Worm (Caenorhabditis elegans) whole organism, young adult: ENCODE measurements around the gene T10B5.3.

Experiments used
- B0019.2 ChIP-seq: fragments of 200-800 bp; sonication (Bioruptor generic); conservative IDR thresholded peaks from 2 replicates; pipeline ENCODE4 v1.3.6; 2022; ENCODE audit warnings: missing genetic modification reagents, missing genetic modification characterization, missing compliant biosample characterization
- B0035.1 ChIP-seq: sonication (generic microtip); optimal IDR thresholded peaks from 2 replicates; lab custom pipeline; 2016; ENCODE audit warnings: missing genetic modification characterization, mild to moderate bottlenecking, missing compliant biosample characterization, missing genotype, missing genetic modification reagents
- B0261.1 ChIP-seq: sonication (generic microtip); optimal IDR thresholded peaks from 2 replicates; lab custom pipeline; 2016; ENCODE audit warnings: mild to moderate bottlenecking, missing genetic modification characterization, moderate library complexity, missing compliant biosample characterization
- C06A6.2 ChIP-seq: fragments of 200-800 bp; sonication (Bioruptor generic); conservative IDR thresholded peaks from 2 replicates; pipeline ENCODE4 v1.3.6; 2022; ENCODE audit warnings: missing genetic modification characterization, missing compliant biosample characterization
- C17E4.6 ChIP-seq: fragments of 200-800 bp; sonication (Bioruptor generic); IDR thresholded peaks from 2 replicates; pipeline ENCODE4 v1.3.6; 2022; ENCODE audit warnings: missing genetic modification reagents, missing genetic modification characterization, missing compliant biosample characterization
- F10E7.11 ChIP-seq: sonication (generic microtip); optimal IDR thresholded peaks from 2 replicates; lab custom pipeline; 2017; ENCODE audit warnings: mild to moderate bottlenecking, missing genetic modification characterization, moderate library complexity, missing compliant biosample characterization
- F49E8.2 ChIP-seq: sonication (generic microtip); optimal IDR thresholded peaks from 3 replicates; lab custom pipeline; 2017; ENCODE audit warnings: missing genetic modification characterization, mild to moderate bottlenecking, missing compliant biosample characterization, antibody characterized with exemption, moderate library complexity; ENCODE audit not compliant: insufficient read depth
- F52B5.7 ChIP-seq: sonication (generic microtip); optimal IDR thresholded peaks from 2 replicates; lab custom pipeline; 2016; ENCODE audit warnings: mild to moderate bottlenecking, missing genetic modification characterization, missing compliant biosample characterization
- K12H6.12 ChIP-seq: fragments of 200-800 bp; sonication (Bioruptor generic); optimal IDR thresholded peaks from 2 replicates; lab custom pipeline; 2018; ENCODE audit warnings: mild to moderate bottlenecking, missing genetic modification characterization, missing compliant biosample characterization
- Y56A3A.18 ChIP-seq: fragments of 200-800 bp; sonication (Bioruptor generic); IDR thresholded peaks from 2 replicates; pipeline ENCODE4 v1.3.6; 2022; ENCODE audit warnings: missing genetic modification reagents, missing genetic modification characterization, missing compliant biosample characterization
- Y79H2A.3 ChIP-seq: fragments of 200-800 bp; sonication (Bioruptor generic); conservative IDR thresholded peaks from 2 replicates; pipeline ENCODE4 v1.3.6; 2022; ENCODE audit warnings: missing genetic modification reagents, missing genetic modification characterization, missing compliant biosample characterization
- ZK185.1 ChIP-seq: sonication (generic microtip); optimal IDR thresholded peaks from 2 replicates; lab custom pipeline; 2016; ENCODE audit warnings: mild to moderate bottlenecking, missing genetic modification characterization, missing compliant biosample characterization; ENCODE audit not compliant: poor library complexity, severe bottlenecking
- ama-1 ChIP-seq, 3 experiments: fragments of 150-350 bp in 1 of 3; sonication (generic microtip) in 2 of 3; optimal IDR thresholded peaks; 2 replicates each; lab custom pipeline; 2014 to 2018; ENCODE audit warnings: missing biosample characterization in 2 of 3, missing genetic modification characterization in 2 of 3, missing genetic modification reagents in 2 of 3
- aptf-2 ChIP-seq: fragments of 200-800 bp; sonication (Bioruptor generic); conservative IDR thresholded peaks from 2 replicates; pipeline ENCODE4 v1.3.6; 2022; ENCODE audit warnings: missing genetic modification reagents, missing genetic modification characterization, missing compliant biosample characterization
- aptf-3 ChIP-seq: fragments of 200-800 bp; sonication (Bioruptor generic); IDR thresholded peaks from 2 replicates; pipeline ENCODE4 v1.3.6; 2022; ENCODE audit warnings: missing genetic modification characterization, missing compliant biosample characterization
- attf-6 ChIP-seq: fragments of 200-800 bp; sonication (Bioruptor generic); IDR thresholded peaks from 2 replicates; pipeline ENCODE4 v1.3.6; 2022; ENCODE audit warnings: missing genetic modification reagents, missing genetic modification characterization, missing compliant biosample characterization
- ceh-100 ChIP-seq: fragments of 200-800 bp; sonication (Bioruptor generic); IDR thresholded peaks from 2 replicates; pipeline ENCODE4 v1.3.6; 2022; ENCODE audit warnings: missing genetic modification reagents, missing genetic modification characterization, missing compliant biosample characterization
- ceh-40 ChIP-seq: fragments of 200-800 bp; sonication (Bioruptor generic); IDR thresholded peaks from 2 replicates; pipeline ENCODE4 v1.3.6; 2022; ENCODE audit warnings: missing genetic modification characterization, missing compliant biosample characterization
- ceh-58 ChIP-seq: fragments of 200-800 bp; sonication (Bioruptor generic); IDR thresholded peaks from 2 replicates; pipeline ENCODE4 v1.3.6; 2022; ENCODE audit warnings: missing genetic modification characterization, missing compliant biosample characterization
- ceh-91 ChIP-seq: fragments of 200-800 bp; sonication (Bioruptor generic); IDR thresholded peaks from 2 replicates; pipeline ENCODE4 v1.3.6; 2022; ENCODE audit warnings: missing genetic modification reagents, missing genetic modification characterization, missing compliant biosample characterization
- chd-7 ChIP-seq: sonication (generic microtip); optimal IDR thresholded peaks from 2 replicates; lab custom pipeline; 2016; ENCODE audit warnings: mild to moderate bottlenecking, missing genetic modification characterization, moderate library complexity, missing compliant biosample characterization
- dpl-1 ChIP-seq: fragments of 150-350 bp; optimal IDR thresholded peaks from 2 replicates; lab custom pipeline; 2014; ENCODE audit warnings: missing biosample characterization, missing genetic modification reagents, missing genetic modification characterization
- egl-18 ChIP-seq: fragments of 200-800 bp; sonication (Bioruptor generic); IDR thresholded peaks from 2 replicates; pipeline ENCODE4 v1.3.6; 2022; ENCODE audit warnings: missing genetic modification reagents, missing genetic modification characterization, missing compliant biosample characterization
- egl-44 ChIP-seq: fragments of 200-800 bp; sonication (Bioruptor generic); IDR thresholded peaks from 2 replicates; pipeline ENCODE4 v1.3.6; 2022; ENCODE audit warnings: missing genetic modification reagents, missing genetic modification characterization, missing compliant biosample characterization
- him-1 ChIP-seq: sonication (generic microtip); optimal IDR thresholded peaks from 2 replicates; lab custom pipeline; 2016; ENCODE audit warnings: missing genotype, missing genetic modification reagents, missing genetic modification characterization, missing compliant biosample characterization
- hlh-26 ChIP-seq: fragments of 200-800 bp; sonication (Bioruptor generic); conservative IDR thresholded peaks from 2 replicates; pipeline ENCODE4 v1.3.6; 2022; ENCODE audit warnings: missing genetic modification reagents, missing genetic modification characterization, missing compliant biosample characterization
- hrde-1 ChIP-seq: sonication (generic microtip); optimal IDR thresholded peaks from 2 replicates; lab custom pipeline; 2016; ENCODE audit warnings: missing genetic modification characterization, mild to moderate bottlenecking, missing compliant biosample characterization, moderate library complexity, missing genotype, missing genetic modification reagents, borderline replicate concordance
- let-607 ChIP-seq, 2 experiments: fragments of 200-800 bp in 1 of 2; sonication (Bioruptor generic) in 1 of 2; sonication (generic microtip) in 1 of 2; optimal IDR thresholded peaks; 2 replicates each; lab custom pipeline; 2016 to 2018; ENCODE audit warnings: mild to moderate bottlenecking in 2 of 2, missing compliant biosample characterization in 2 of 2, missing genetic modification characterization in 2 of 2, moderate library complexity in 2 of 2, missing genotype in 1 of 2
- lin-35 ChIP-seq, 3 experiments: fragments of 150-350 bp in 2 of 3; sonication (generic microtip) in 1 of 3; optimal IDR thresholded peaks; 2 replicates each; lab custom pipeline; 2014 to 2018; ENCODE audit warnings: missing biosample characterization in 3 of 3, missing genetic modification characterization in 3 of 3, missing genetic modification reagents in 3 of 3
- lsy-27 ChIP-seq: sonication (generic microtip); optimal IDR thresholded peaks from 2 replicates; lab custom pipeline; 2017; ENCODE audit warnings: missing genetic modification characterization, mild to moderate bottlenecking, missing compliant biosample characterization, antibody characterized with exemption, missing genotype, borderline replicate concordance; ENCODE audit not compliant: insufficient read depth
- madf-10 ChIP-seq: sonication (generic microtip); optimal IDR thresholded peaks from 2 replicates; lab custom pipeline; 2016; ENCODE audit warnings: mild to moderate bottlenecking, missing genetic modification characterization, missing compliant biosample characterization
- madf-3 ChIP-seq: fragments of 200-800 bp; sonication (Bioruptor generic); IDR thresholded peaks from 2 replicates; pipeline ENCODE4 v1.3.6; 2022; ENCODE audit warnings: missing genetic modification reagents, missing genetic modification characterization, missing compliant biosample characterization
- mcd-1 ChIP-seq: fragments of 200-800 bp; sonication (Bioruptor generic); IDR thresholded peaks from 2 replicates; pipeline ENCODE4 v1.3.6; 2022; ENCODE audit warnings: missing genetic modification reagents, missing genetic modification characterization, missing compliant biosample characterization
- nfyb-1 ChIP-seq: fragments of 200-800 bp; sonication (Bioruptor generic); IDR thresholded peaks from 2 replicates; pipeline ENCODE4 v1.3.6; 2022; ENCODE audit warnings: missing genetic modification reagents, missing genetic modification characterization, missing compliant biosample characterization
- nhr-179 ChIP-seq: sonication (generic microtip); optimal IDR thresholded peaks from 2 replicates; lab custom pipeline; 2016; ENCODE audit warnings: mild to moderate bottlenecking, missing genetic modification characterization, missing compliant biosample characterization
- nhr-27 ChIP-seq: fragments of 200-800 bp; sonication (Bioruptor generic); optimal IDR thresholded peaks from 2 replicates; lab custom pipeline; 2018; ENCODE audit warnings: mild to moderate bottlenecking, missing genetic modification characterization, moderate library complexity, missing compliant biosample characterization
- nhr-90 ChIP-seq: sonication (generic microtip); optimal IDR thresholded peaks from 2 replicates; lab custom pipeline; 2016; ENCODE audit warnings: missing genotype, mild to moderate bottlenecking, missing genetic modification characterization, missing compliant biosample characterization
- pbrm-1 ChIP-seq: fragments of 200-800 bp; sonication (Bioruptor generic); IDR thresholded peaks from 2 replicates; pipeline ENCODE4 v1.3.6; 2022; ENCODE audit warnings: missing genetic modification reagents, missing genetic modification characterization, missing compliant biosample characterization
- pha-4 ChIP-seq: fragments of 150-350 bp; sonication (generic microtip); optimal IDR thresholded peaks from 2 replicates; lab custom pipeline; 2014; ENCODE audit warnings: missing biosample characterization, missing genetic modification reagents, missing genetic modification characterization
- rcor-1 ChIP-seq: fragments of 200-800 bp; sonication (Bioruptor generic); IDR thresholded peaks from 2 replicates; pipeline ENCODE4 v1.3.6; 2022; ENCODE audit warnings: missing genetic modification reagents, missing genetic modification characterization, missing compliant biosample characterization
- sdz-38 ChIP-seq: sonication (generic microtip); optimal IDR thresholded peaks from 2 replicates; lab custom pipeline; 2016; ENCODE audit warnings: missing genotype, missing genetic modification characterization, missing compliant biosample characterization
- sptf-2 ChIP-seq: fragments of 200-800 bp; sonication (Bioruptor generic); optimal IDR thresholded peaks from 2 replicates; lab custom pipeline; 2018; ENCODE audit warnings: mild to moderate bottlenecking, missing genetic modification characterization, missing compliant biosample characterization
- tbx-9 ChIP-seq: sonication (generic microtip); optimal IDR thresholded peaks from 2 replicates; lab custom pipeline; 2016; ENCODE audit warnings: borderline replicate concordance, missing genetic modification characterization, inconsistent platforms, missing compliant biosample characterization
- unc-62 ChIP-seq: fragments of 150-350 bp; optimal IDR thresholded peaks from 2 replicates; lab custom pipeline; 2014; ENCODE audit warnings: missing biosample characterization, missing genetic modification reagents, missing genetic modification characterization
- xnd-1 ChIP-seq: sonication (generic microtip); optimal IDR thresholded peaks from 2 replicates; lab custom pipeline; 2016; ENCODE audit warnings: missing genotype, missing genetic modification reagents, missing genetic modification characterization, missing compliant biosample characterization
- ztf-18 ChIP-seq: sonication (generic microtip); optimal IDR thresholded peaks from 2 replicates; lab custom pipeline; 2016; ENCODE audit warnings: missing genotype, mild to moderate bottlenecking, missing genetic modification characterization, missing compliant biosample characterization
- ztf-28 ChIP-seq: fragments of 200-800 bp; sonication (Bioruptor generic); IDR thresholded peaks from 2 replicates; pipeline ENCODE4 v1.3.6; 2022; ENCODE audit warnings: missing genetic modification reagents, missing genetic modification characterization, missing compliant biosample characterization
- ztf-6 ChIP-seq: fragments of 200-800 bp; sonication (Bioruptor generic); IDR thresholded peaks from 2 replicates; pipeline ENCODE4 v1.3.6; 2022; ENCODE audit warnings: missing genetic modification reagents, missing genetic modification characterization, missing compliant biosample characterization

T10B5.3 gene

ce11 chrV:1870515-1870940 lies 946 bp upstream of the T10B5.3 start:
- TF ChIP-seq B0035.1 (tag; lab: Kevin White, UChicago) (no peak), aptf-3 (GFP tag; lab: Robert Waterston, UW) (0 out of 2 replicates have a peak, but pooled peaks have one; percentile 54), dpl-1 (GFP tag; lab: Kevin White, UChicago) (peak; percentile 27), C06A6.2 (GFP tag; lab: Robert Waterston, UW) (no peak), ceh-91 (GFP tag; lab: Robert Waterston, UW) (peak; percentile 78), ztf-6 (GFP tag; lab: Robert Waterston, UW) (no peak), rcor-1 (GFP tag; lab: Robert Waterston, UW) (no peak), K12H6.12 (tag; lab: Kevin White, UChicago) (no peak), mcd-1 (peak; percentile 25; the same call in 1 of the 2 replicates), egl-44 (no peak), hlh-26 (GFP tag; lab: Robert Waterston, UW) (no peak), B0261.1 (tag; lab: Kevin White, UChicago) (no peak), madf-3 (GFP tag; lab: Robert Waterston, UW) (peak; percentile 60; the same call in 1 of the 2 replicates), tbx-9 (tag; lab: Kevin White, UChicago) (no peak), ztf-18 (tag; lab: Kevin White, UChicago) (peak; percentile 86), Y56A3A.18 (no peak; the same call in 1 of the 2 replicates), unc-62 (GFP tag; lab: Kevin White, UChicago) (no peak), ZK185.1 (tag; lab: Kevin White, UChicago) (no peak), lin-35 (GFP tag; optimal IDR thresholded peaks at IDR 0.05; lab: Kevin White, UChicago) (no peak), nhr-27 (tag; lab: Kevin White, UChicago) (no peak), lsy-27 (no peak), egl-18 (GFP tag; lab: Robert Waterston, UW) (no peak), ceh-58 (GFP tag; lab: Robert Waterston, UW) (no peak), xnd-1 (tag; lab: Kevin White, UChicago) (peak; percentile 46), nhr-90 (no peak), ceh-40 (GFP tag; lab: Robert Waterston, UW) (no peak), pha-4 (tag; lab: Kevin White, UChicago) (no peak), pbrm-1 (GFP tag; lab: Robert Waterston, UW) (no peak), C17E4.6 (GFP tag; lab: Robert Waterston, UW) (peak; percentile 63; the same call in 1 of the 2 replicates), F52B5.7 (no peak), nfyb-1 (no peak), B0019.2 (GFP tag; lab: Robert Waterston, UW) (peak; percentile 48; the same call in 1 of the 2 replicates), chd-7 (tag; lab: Kevin White, UChicago) (no peak), sptf-2 (GFP tag; lab: Kevin White, UChicago) (peak; percentile 34), F10E7.11 (no peak), sdz-38 (no peak), him-1 (tag; lab: Kevin White, UChicago) (no peak), F49E8.2 (peak; percentile 54), ama-1 (optimal IDR thresholded peaks at IDR 0.05; lab: Kevin White, UChicago) (no peak), ama-1 (GFP tag; optimal IDR thresholded peaks at IDR 0.05; lab: Kevin White, UChicago) (no peak), Y79H2A.3 (GFP tag; lab: Robert Waterston, UW) (peak; percentile 43; the same call in 1 of the 2 replicates), aptf-2 (GFP tag; lab: Robert Waterston, UW) (no peak), ceh-100 (GFP tag; lab: Robert Waterston, UW) (peak; percentile 88), ztf-28 (GFP tag; lab: Robert Waterston, UW) (peak; percentile 79; the same call in 1 of the 2 replicates), let-607 (tag; optimal IDR thresholded peaks at IDR 0.05; lab: Kevin White, UChicago) (no peak), madf-10 (tag; lab: Kevin White, UChicago) (no peak), hrde-1 (tag; lab: Kevin White, UChicago) (peak; percentile 11), attf-6 (GFP tag; lab: Robert Waterston, UW) (peak; percentile 34; the same call in 1 of the 2 replicates), nhr-179 (tag; lab: Kevin White, UChicago) (no peak)
